Fruit fly (Drosophila melanogaster): ENCODE data around the gene SNF4Agamma.

- TF ChIP-seq D1 (tag; optimal IDR thresholded peaks at IDR 0.05) (no peak), CG8159 (tag; optimal IDR thresholded peaks at IDR 0.05) (no peak), rn (GFP tag; IDR thresholded peaks at IDR 0.05) (no peak), EcR (GFP tag; optimal IDR thresholded peaks at IDR 0.05) (no peak), CG13204 (GFP tag; optimal IDR thresholded peaks at IDR 0.05) (no peak), CG10348 (GFP tag; IDR thresholded peaks at IDR 0.05) (no peak), CG32121 (GFP tag; IDR thresholded peaks at IDR 0.05) (0 out of 2 replicates have a peak, but pooled peaks have one; percentile 22), CG15710 (tag; optimal IDR thresholded peaks at IDR 0.05) (no peak), CG12605 (GFP tag; IDR thresholded peaks at IDR 0.05) (no peak), CG14655 (GFP tag; optimal IDR thresholded peaks at IDR 0.05) (no peak)
Observed at dm6 chr3R:21215290-21215689, 74.8 kb downstream of the SNF4Agamma start.

All from whole organism, pupa.